Worm (Caenorhabditis elegans) whole organism, L2 larva: ENCODE results near the gene srw-51.

Experiments used
- C34F6.9 ChIP-seq: fragments of 150-350 bp; optimal IDR thresholded peaks from 2 replicates; lab custom pipeline; 2014; ENCODE audit warnings: missing biosample characterization, missing genetic modification characterization
- ama-1 ChIP-seq: fragments of 150-350 bp; optimal IDR thresholded peaks from 2 replicates; lab custom pipeline; 2018; ENCODE audit warnings: inconsistent platforms
- ceh-16 ChIP-seq: fragments of 150-350 bp; optimal IDR thresholded peaks from 2 replicates; lab custom pipeline; 2014; ENCODE audit warnings: missing biosample characterization, missing genetic modification characterization
- ceh-82 ChIP-seq: fragments of 150-350 bp; optimal IDR thresholded peaks from 2 replicates; lab custom pipeline; 2014; ENCODE audit warnings: missing biosample characterization, missing genetic modification characterization
- elt-1 ChIP-seq: fragments of 150-350 bp; optimal IDR thresholded peaks from 2 replicates; lab custom pipeline; 2014; ENCODE audit warnings: missing biosample characterization, missing genetic modification characterization
- fos-1 ChIP-seq: fragments of 150-350 bp; optimal IDR thresholded peaks from 2 replicates; lab custom pipeline; 2014; ENCODE audit warnings: missing biosample characterization, missing genetic modification characterization
- lin-13 ChIP-seq: fragments of 150-350 bp; optimal IDR thresholded peaks from 2 replicates; lab custom pipeline; 2014; ENCODE audit warnings: missing biosample characterization, missing genetic modification reagents, missing genetic modification characterization
- mab-5 ChIP-seq: fragments of 150-350 bp; optimal IDR thresholded peaks from 2 replicates; lab custom pipeline; 2014; ENCODE audit warnings: missing biosample characterization, missing genetic modification characterization
- nhr-25 ChIP-seq: fragments of 150-350 bp; sonication (generic microtip); optimal IDR thresholded peaks from 3 replicates; lab custom pipeline; 2014; ENCODE audit warnings: missing biosample characterization, missing genetic modification characterization
- nhr-6 ChIP-seq: fragments of 150-350 bp; optimal IDR thresholded peaks from 2 replicates; lab custom pipeline; 2014; ENCODE audit warnings: missing biosample characterization, missing genetic modification characterization
- skn-1 ChIP-seq: sonication (generic microtip); optimal IDR thresholded peaks from 2 replicates; lab custom pipeline; 2017; ENCODE audit warnings: missing biosample characterization, missing genetic modification characterization
- snpc-4 ChIP-seq: fragments of 150-350 bp; optimal IDR thresholded peaks from 2 replicates; lab custom pipeline; 2014; ENCODE audit warnings: missing biosample characterization, missing genetic modification characterization
- ztf-11 ChIP-seq: sonication (generic microtip); optimal IDR thresholded peaks from 2 replicates; lab custom pipeline; 2017; ENCODE audit warnings: missing biosample characterization, missing genetic modification characterization

ce11 chrV:17211989-17212731, 41.4 kb upstream of the srw-51 start, which contains the start of gene srh-236:
- TF ChIP-seq ztf-11 (tag; lab: Kevin White, UChicago) (no peak), skn-1 (tag; lab: Kevin White, UChicago) (no peak), nhr-6 (no peak), fos-1 (no peak), elt-1 (tag; lab: Kevin White, UChicago) (no peak), snpc-4 (tag; lab: Kevin White, UChicago) (no peak), ceh-16 (tag; lab: Kevin White, UChicago) (no peak), ama-1 (lab: Kevin White, UChicago) (no peak), nhr-25 (no peak), lin-13 (GFP tag; lab: Kevin White, UChicago) (no peak), ceh-82 (tag; lab: Kevin White, UChicago) (no peak), mab-5 (tag; lab: Kevin White, UChicago) (no peak), C34F6.9 (tag; lab: Kevin White, UChicago) (no peak)
